Worm (Caenorhabditis elegans): ENCODE data around the gene K11D12.6.
"Not testable (repeated sequence)": the region's sequence is repeated elsewhere in the genome, so short reads cannot be mapped to it uniquely, and the experiment has no call there.

K11D12.6 gene

ce11 chrV:5047230-5047629 lies 12.3 kb upstream of the K11D12.6 start (continued):
- TF ChIP-seq egl-44 (GFP tag; IDR thresholded peaks at IDR 0.05) (peak; percentile 51; the same call in 1 of the 2 replicates), ceh-58 (GFP tag; IDR thresholded peaks at IDR 0.05) (0 out of 2 replicates have a peak, but pooled peaks have one; percentile 27), F33H1.4 (GFP tag; IDR thresholded peaks at IDR 0.05) (peak; percentile 70), rcor-1 (GFP tag; IDR thresholded peaks at IDR 0.05) (peak; percentile 86), lin-26 (GFP tag; IDR thresholded peaks at IDR 0.05) (peak; percentile 66; the same call in 1 of the 2 replicates), ceh-91 (GFP tag; IDR thresholded peaks at IDR 0.05) (peak; percentile 79), ceh-100 (GFP tag; IDR thresholded peaks at IDR 0.05) (peak; percentile 93), Y67H2A.10 (GFP tag; conservative IDR thresholded peaks at IDR 0.05) (0 out of 2 replicates have a peak, but pooled peaks have one; percentile 38), madf-6 (GFP tag; IDR thresholded peaks at IDR 0.05) (peak; percentile 75), egl-18 (GFP tag; IDR thresholded peaks at IDR 0.05) (peak; percentile 83), lir-1 (GFP tag; conservative IDR thresholded peaks at IDR 0.05) (peak; percentile 41; the same call in 1 of the 2 replicates), cebp-1 (GFP tag; IDR thresholded peaks at IDR 0.05) (peak; percentile 66; the same call in 1 of the 2 replicates)
- TF ChIP-seq cebp-1 (tag; optimal IDR thresholded peaks at IDR 0.05): not testable (repeated sequence)

ce11 chrV:5046558-5046957 lies 11.6 kb upstream of the K11D12.6 start:
- no peak for TF ChIP-seq attf-6 (GFP tag; IDR thresholded peaks at IDR 0.05)
- TF ChIP-seq lsl-1 (GFP tag; optimal IDR thresholded peaks at IDR 0.05): peak; percentile 42
- TF ChIP-seq xnd-1 (tag; optimal IDR thresholded peaks at IDR 0.05): peak; percentile 58
- TF ChIP-seq pbrm-1 (GFP tag; IDR thresholded peaks at IDR 0.05): no peak
- peak; percentile 68 for TF ChIP-seq madf-8 (GFP tag; conservative IDR thresholded peaks at IDR 0.05)
- TF ChIP-seq F33H1.4 (GFP tag; IDR thresholded peaks at IDR 0.05): peak; percentile 60
- no peak for TF ChIP-seq ztf-6 (GFP tag; IDR thresholded peaks at IDR 0.05)

ce11 chrV:5046103-5046502 lies 11.1 kb upstream of the K11D12.6 start, which contains the start of gene exc-14:
Gene exc-14, minus strand, starts transcription at chrV:5046203.
- TF ChIP-seq ZK185.1 (tag; optimal IDR thresholded peaks at IDR 0.05; ENCODE audit: poor library complexity, severe bottlenecking) (no peak), lin-26 (GFP tag; IDR thresholded peaks at IDR 0.05) (no peak), somi-1 (GFP tag; optimal IDR thresholded peaks at IDR 0.05) (no peak), T26A5.8 (tag; optimal IDR thresholded peaks at IDR 0.05) (no peak), attf-5 (GFP tag; optimal IDR thresholded peaks at IDR 0.05) (no peak), K12H6.12 (tag; optimal IDR thresholded peaks at IDR 0.05) (no peak), lag-1 (GFP tag; IDR thresholded peaks at IDR 0.05) (no peak), pbrm-1 (GFP tag; IDR thresholded peaks at IDR 0.05) (no peak), hlh-12 (tag; optimal IDR thresholded peaks at IDR 0.05) (no peak), ekl-4 (GFP tag; IDR thresholded peaks at IDR 0.05) (no peak), nfya-1 (tag; optimal IDR thresholded peaks at IDR 0.05; ENCODE audit: borderline replicate concordance, insufficient read depth) (no peak), Y56A3A.18 (GFP tag; IDR thresholded peaks at IDR 0.05) (no peak), bed-1 (GFP tag; IDR thresholded peaks at IDR 0.05) (no peak), F57C9.4 (tag; optimal IDR thresholded peaks at IDR 0.05) (no peak), sdz-38 (tag; optimal IDR thresholded peaks at IDR 0.05) (no peak), madf-3 (GFP tag; IDR thresholded peaks at IDR 0.05) (no peak), zfh-2 (GFP tag; conservative IDR thresholded peaks at IDR 0.05) (no peak)

- TF ChIP-seq egrh-3 (GFP tag; IDR thresholded peaks at IDR 0.05): no peak
- no peak for TF ChIP-seq madf-10 (tag; optimal IDR thresholded peaks at IDR 0.05)
These were observed 6.0 kb upstream of the K11D12.6 start, which contains the start of gene K11D12.8 for ce11 chrV:5040925-5041324. Gene K11D12.8, minus strand, starts transcription at chrV:5041001.
